Worm (Caenorhabditis elegans): Measurements from ENCODE around the gene K10D6.4.

- TF ChIP-seq nhr-11 (tag; optimal IDR thresholded peaks at IDR 0.05) (no peak), nhr-20 (tag; optimal IDR thresholded peaks at IDR 0.05) (no peak), nhr-77 (tag; optimal IDR thresholded peaks at IDR 0.05) (no peak), rnt-1 (tag; optimal IDR thresholded peaks at IDR 0.05) (no peak)
Observed at ce11 chrV:11220415-11220814, 18.7 kb downstream of the K10D6.4 start.

Data from whole organism, L1 larva.